Worm (Caenorhabditis elegans) whole organism, dauer: Measurements from ENCODE around the gene F55F10.3.

ENCODE experiments used
- unc-62 ChIP-seq: sonication (generic microtip); optimal IDR thresholded peaks from 2 replicates; lab custom pipeline; 2017; ENCODE audit warnings: missing biosample characterization, missing genetic modification reagents, missing genetic modification characterization

F55F10.3 gene

ce11 chrIV:4386351-4386750, 26.6 kb downstream of the F55F10.3 start, which contains the start of gene tald-1:
TSS of gene tald-1 (plus strand) at chrIV:4386651.
- no peak for TF ChIP-seq unc-62 (GFP tag; lab: Kevin White, UChicago)

DNA sequence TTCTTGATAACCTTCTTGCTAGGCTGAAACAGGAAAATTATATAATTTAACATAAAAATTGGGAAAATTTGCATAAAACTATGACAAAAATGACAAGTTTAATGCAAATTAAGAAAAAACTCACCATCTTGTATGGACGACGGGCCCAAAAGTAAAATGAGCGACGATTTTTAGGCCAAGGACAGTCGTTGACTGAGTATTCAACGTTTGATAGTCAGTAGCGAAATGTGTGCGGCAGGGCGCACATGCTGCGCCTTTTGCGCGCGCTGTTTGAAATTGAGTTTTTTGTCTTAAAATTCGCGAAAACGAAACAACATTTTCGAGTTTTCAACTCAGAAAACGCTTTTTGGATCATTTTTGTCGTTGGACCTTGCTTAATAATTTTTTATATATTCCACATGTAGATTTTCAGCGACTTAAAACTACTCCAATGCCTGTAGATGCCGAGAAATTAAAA, 30.7 kb downstream of the F55F10.3 start, which contains the start of the genes rpl-7A and set-21:
Gene rpl-7A (minus strand): TSS at position 153 of the 457 bp plus-strand sequence.
Gene set-21 (plus strand): TSS at position 407 of the 457 bp plus-strand sequence.
- no peak for TF ChIP-seq unc-62 (GFP tag; lab: Kevin White, UChicago)

DNA sequence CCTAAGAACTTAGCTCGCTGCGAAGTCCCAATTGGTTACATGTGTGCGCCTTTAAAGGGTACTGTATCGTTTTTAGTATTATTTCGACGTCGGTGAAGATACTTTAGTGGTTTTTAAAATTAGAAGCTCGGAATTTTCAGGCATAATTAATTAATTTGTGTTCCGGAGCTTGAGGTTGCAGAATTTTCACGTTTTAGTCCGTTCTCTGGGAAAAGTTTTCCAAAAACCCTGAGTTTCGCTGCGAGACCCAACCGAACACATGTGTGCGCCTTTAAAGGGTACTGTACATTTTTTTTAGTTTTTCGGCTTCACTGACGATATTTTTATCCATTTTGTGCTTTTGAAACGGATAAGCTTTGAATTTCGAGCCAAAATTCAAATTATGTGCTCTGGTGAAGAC, 33.7 kb downstream of the F55F10.3 start:
- no peak for TF ChIP-seq unc-62 (GFP tag; lab: Kevin White, UChicago)

DNA sequence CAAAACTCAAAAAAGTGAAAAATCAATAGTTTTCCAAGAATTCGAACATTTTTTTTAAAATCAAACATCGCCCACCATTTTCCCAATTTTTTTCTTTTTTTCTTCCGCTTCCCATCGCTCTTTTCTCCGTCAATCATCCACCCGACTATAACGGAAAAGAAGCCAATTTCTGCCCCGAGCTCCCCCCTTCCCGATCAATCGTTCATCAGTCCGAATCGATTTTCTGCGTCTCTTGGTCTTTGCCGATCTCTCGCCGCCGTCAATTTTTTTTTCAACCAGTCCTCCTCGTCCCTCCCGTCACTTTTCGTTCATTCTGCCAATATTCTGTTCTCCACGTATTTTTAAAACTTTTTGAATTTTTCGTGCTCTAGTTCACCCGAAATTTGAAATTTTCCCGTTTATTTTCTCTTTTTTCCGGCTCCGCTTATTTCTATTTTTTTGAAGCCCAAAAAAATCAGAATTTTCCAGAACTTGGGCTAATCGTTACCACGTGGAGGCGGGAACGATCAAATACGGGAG, 34.2 kb downstream of the F55F10.3 start, which contains the start of gene ell-1:
Gene ell-1 (plus strand): TSS at position 469 of the 519 bp plus-strand sequence.
- TF ChIP-seq unc-62 (GFP tag; lab: Kevin White, UChicago): no peak

DNA sequence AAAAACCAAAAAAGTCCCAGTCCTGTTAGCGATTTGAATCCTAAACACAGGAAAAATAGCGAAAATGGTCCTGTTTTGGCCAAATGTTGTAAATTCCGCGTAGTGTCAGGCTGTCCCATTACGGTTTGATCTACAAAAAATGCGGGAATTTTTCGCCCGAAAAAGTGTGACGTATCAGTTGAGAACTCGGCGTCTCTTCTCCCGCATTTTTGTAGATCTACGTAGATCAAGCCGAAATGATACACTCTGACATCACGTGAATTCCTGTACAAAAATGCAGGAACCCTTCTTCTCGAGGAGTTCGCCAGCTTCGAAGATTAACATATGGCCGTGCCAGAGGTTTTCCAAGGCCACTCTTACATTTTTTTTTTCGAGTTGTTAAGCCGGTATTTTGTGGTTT, 35.8 kb downstream of the F55F10.3 start:
- no peak for TF ChIP-seq unc-62 (GFP tag; lab: Kevin White, UChicago)

DNA sequence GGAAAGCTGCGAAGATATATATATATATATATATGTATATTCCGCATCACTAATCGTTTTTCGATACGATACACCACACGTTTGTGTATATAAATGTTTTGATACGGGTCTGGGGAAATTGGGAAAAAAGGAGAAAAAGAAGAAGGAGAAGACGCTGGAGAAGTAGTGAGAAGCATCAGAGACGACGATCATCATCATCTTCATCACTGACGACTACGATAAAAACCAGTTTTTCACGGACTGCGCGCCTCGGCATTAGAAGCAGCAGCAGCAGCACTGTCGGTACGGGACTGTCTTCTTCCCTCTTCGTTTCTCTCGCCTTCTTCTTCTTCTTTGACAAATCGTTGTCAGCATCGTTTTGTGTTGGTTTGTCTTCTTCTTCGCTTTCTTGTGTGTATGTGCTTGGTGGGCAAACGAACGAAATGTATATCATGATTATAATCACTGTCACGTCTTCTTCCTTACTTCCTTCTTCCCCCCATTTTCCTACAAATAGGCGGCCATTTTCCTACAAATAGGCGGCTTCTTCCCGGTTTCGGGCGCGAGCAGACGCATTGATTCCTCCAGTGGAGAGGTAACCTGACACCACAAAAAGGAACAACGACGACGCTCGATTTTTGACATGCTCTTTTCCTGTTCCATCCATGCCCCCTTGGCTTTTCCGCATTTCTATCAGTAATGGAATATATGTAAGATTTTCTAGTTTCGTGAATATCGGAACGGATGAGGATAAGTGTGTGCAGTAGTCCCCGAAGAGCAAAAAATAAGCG, 36.5 kb downstream of the F55F10.3 start:
- TF ChIP-seq unc-62 (GFP tag; lab: Kevin White, UChicago): no peak

DNA sequence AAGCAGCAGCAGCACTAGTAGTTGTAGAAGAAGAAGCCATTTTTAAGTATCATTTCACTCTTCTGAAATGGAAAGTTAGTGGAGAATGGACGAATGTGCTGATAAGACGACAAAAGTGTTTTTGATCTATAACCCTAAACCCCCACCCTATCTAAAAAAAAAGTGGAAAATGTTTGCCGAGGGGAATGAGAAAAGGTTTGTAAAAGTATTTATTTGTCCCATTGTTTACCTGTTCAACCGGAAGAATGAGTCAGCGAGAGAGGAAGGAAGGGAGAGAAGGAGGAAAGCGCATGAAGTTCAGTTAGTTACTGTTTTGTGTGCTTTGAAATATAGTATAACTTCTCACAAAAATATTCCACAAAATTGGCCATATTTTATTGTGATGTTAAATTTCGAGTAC, 37.4 kb downstream of the F55F10.3 start:
- no peak for TF ChIP-seq unc-62 (GFP tag; lab: Kevin White, UChicago)

DNA sequence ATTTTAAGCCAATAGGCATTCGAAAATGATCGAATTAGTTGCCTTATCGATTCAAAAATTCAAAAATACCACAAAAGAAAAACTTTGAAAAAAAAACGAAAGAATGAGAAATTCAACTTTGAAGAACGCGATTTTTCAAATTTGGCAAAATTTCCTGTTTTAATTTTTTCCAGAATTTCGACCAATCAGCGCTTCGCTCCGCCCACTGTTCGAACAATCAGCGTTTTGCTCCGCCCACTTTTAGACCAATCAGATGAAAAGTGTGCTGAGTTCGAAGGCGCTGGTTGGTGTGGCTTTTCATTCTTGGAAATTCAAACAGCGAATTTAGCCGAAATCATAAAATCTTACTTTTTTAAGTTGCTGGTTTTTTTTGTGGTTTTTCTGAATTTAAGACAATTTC, 37.8 kb downstream of the F55F10.3 start:
- no peak for TF ChIP-seq unc-62 (GFP tag; lab: Kevin White, UChicago)

DNA sequence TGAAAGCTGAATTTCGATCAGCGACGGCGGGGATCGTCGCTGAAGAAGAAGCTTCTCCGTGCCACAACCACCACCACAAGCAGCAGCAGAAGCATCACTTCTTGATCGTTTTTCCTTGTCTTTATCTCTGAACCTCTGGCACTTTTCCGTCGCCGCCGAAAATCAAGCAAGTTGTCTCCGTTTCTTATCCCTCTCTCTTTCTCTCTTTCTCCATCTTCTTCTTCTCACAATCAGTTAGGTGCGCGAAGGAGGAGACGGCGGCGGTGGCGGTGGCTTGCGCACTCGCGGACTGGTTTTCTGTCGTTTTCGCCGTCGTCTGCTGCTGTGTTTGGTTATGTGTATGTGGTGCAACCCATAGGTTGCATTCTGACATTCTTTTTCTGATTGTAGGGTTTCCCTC, 38.7 kb downstream of the F55F10.3 start:
- TF ChIP-seq unc-62 (GFP tag; lab: Kevin White, UChicago): no peak

DNA sequence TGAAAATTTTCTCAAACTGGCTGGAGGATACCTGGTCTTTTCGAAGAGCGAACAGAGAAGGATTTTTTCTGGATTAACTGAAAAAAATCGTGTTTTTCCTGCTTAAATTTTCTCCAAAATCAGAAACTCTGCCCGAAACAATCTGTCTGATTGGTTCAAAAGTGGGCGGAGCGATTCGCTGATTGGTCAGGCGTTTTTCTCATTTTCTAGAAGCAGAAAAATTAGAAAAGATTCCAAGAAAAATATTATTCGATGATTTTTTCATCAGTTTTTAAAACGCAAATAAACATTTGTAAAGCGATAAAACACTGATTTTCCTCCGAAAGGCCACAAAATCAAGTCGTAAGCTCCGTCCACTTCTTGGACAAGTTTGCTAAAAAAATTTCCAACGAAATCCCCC, 39.1 kb downstream of the F55F10.3 start:
- no peak for TF ChIP-seq unc-62 (GFP tag; lab: Kevin White, UChicago)

ce11 chrIV:4399418-4400136, 39.8 kb downstream of the F55F10.3 start:
- TF ChIP-seq unc-62 (GFP tag; lab: Kevin White, UChicago): no peak

ce11 chrIV:4400350-4401326, 40.9 kb downstream of the F55F10.3 start, which contains the start of gene Y24D9A.6:
TSS of gene Y24D9A.6 (minus strand) at chrIV:4400400.
- no peak for TF ChIP-seq unc-62 (GFP tag; lab: Kevin White, UChicago)

DNA sequence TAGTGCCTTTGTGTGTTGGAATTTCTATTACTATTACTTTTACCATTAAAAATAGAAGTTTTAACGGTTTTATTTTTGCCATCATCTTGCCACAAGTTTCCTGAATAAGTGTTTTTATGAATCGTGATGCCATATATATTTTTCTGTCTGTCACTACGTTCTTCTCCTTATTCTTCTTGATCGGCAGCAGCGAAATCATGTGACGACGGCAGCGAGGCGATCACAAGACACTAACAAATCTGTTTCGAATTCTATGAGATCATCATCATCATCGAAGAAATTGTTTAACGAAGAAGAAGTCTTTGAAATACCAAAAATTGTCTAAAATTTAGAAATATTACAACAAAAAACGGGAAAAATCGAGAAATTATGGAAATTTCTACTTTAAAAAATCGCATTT, 42.7 kb downstream of the F55F10.3 start:
- no peak for TF ChIP-seq unc-62 (GFP tag; lab: Kevin White, UChicago)

- TF ChIP-seq unc-62 (GFP tag; lab: Kevin White, UChicago): no peak
Measured at ce11 chrIV:4403870-4404269, 44.1 kb downstream of the F55F10.3 start.

DNA sequence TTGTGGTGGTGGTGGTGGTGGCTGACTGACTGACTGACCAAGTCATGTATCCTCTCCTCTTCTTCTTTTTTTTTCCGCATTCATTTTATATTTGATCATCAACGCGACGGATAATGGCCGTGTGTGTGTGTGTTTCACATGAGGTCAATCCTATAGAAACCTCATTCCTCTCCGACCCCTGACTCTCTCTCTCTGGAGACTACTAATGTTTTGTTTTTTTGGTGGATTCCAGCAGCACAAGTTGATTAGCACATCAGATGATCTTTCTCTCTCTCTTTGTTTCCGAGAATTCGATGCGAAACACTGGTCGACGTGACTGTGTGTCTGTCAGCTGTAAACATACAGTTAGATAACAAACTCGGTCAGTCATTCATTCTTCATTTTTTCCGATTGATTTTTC, 45.4 kb downstream of the F55F10.3 start, which contains the start of gene Y24D9A.7:
Gene Y24D9A.7 (minus strand): TSS at position 46 of the 400 bp plus-strand sequence.
- no peak for TF ChIP-seq unc-62 (GFP tag; lab: Kevin White, UChicago)
